Worm (Caenorhabditis elegans): Measurements from ENCODE around the gene T14B4.1.

DNA sequence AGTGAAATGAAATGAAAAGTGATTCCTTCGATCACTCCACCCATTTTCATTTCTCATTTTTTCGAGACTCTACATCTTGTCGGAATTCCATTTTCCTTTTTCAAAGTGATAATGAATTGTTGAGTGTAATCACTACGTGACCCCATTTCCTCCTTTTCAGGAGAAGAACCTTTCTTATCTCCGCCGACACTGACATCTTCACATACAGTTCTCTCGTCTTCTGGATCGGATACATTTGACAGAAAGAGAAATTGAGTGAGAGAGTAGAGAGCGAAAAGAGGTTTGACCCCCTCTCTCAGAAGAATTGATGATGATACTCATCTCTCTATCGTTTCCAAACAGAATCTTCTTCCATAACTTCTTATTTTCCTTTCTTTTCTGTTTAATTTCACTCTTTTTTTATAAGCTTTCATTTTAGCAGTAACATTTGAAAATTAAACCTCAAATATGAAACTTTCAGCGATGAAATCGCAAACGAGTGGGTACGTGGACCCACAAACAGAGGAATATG, 22.8 kb upstream of the T14B4.1 start, which contains the start of gene dpy-2:
- TF ChIP-seq him-1 (tag; optimal IDR thresholded peaks at IDR 0.05) (no peak), W03F9.2 (tag; optimal IDR thresholded peaks at IDR 0.05) (no peak)
